Fruit fly (Drosophila melanogaster): ENCODE measurements around the gene S6KL.

DNA sequence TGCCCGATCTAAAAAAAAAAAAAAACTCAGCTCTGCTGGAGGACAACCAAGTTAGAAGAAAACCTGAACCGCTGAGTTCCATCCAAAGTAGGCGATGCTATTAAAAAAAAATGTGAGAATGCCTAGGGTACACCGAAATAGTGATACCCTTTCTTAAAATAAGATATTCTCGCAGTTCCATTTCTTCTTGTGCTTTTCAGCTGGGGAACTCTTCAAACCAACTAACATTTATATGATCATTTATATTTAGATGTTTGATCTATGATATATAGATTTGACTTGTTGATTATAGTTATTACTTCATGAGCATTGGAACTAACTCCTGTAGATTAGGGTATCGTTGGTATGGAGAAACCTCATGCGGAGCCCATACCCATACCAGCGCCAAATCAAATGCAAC lies 11.9 kb downstream of the S6KL start:
- TF ChIP-seq usp (GFP tag; optimal IDR thresholded peaks at IDR 0.05) (no peak), sv (GFP tag; optimal IDR thresholded peaks at IDR 0.05) (no peak), Mio (GFP tag; optimal IDR thresholded peaks at IDR 0.05) (no peak), lola (GFP tag; optimal IDR thresholded peaks at IDR 0.05) (no peak), br (GFP tag; optimal IDR thresholded peaks at IDR 0.05) (no peak), Hr83 (GFP tag; optimal IDR thresholded peaks at IDR 0.05; ENCODE audit: poor library complexity, severe bottlenecking) (no peak), sage (GFP tag; optimal IDR thresholded peaks at IDR 0.05) (no peak), Sp1 (GFP tag; optimal IDR thresholded peaks at IDR 0.05) (no peak), N (GFP tag; optimal IDR thresholded peaks at IDR 0.05) (no peak), psq (GFP tag; optimal IDR thresholded peaks at IDR 0.05) (no peak), dsf (GFP tag; optimal IDR thresholded peaks at IDR 0.05; ENCODE audit: borderline replicate concordance) (no peak), h (GFP tag; optimal IDR thresholded peaks at IDR 0.05) (no peak), foxo (GFP tag; optimal IDR thresholded peaks at IDR 0.05) (no peak), brk (GFP tag; optimal IDR thresholded peaks at IDR 0.05) (no peak)
